Worm (Caenorhabditis elegans) whole organism, young adult: ENCODE measurements around the gene F42A6.2.

Experiments
- B0019.2 ChIP-seq: fragments of 200-800 bp; sonication (Bioruptor generic); conservative IDR thresholded peaks from 2 replicates; pipeline ENCODE4 v1.3.6; 2022; ENCODE audit warnings: missing genetic modification reagents, missing genetic modification characterization, missing compliant biosample characterization
- B0035.1 ChIP-seq: sonication (generic microtip); optimal IDR thresholded peaks from 2 replicates; lab custom pipeline; 2016; ENCODE audit warnings: missing genetic modification characterization, mild to moderate bottlenecking, missing compliant biosample characterization, missing genotype, missing genetic modification reagents
- B0336.3 ChIP-seq: fragments of 200-800 bp; sonication (Bioruptor generic); IDR thresholded peaks from 2 replicates; pipeline ENCODE4 v1.3.6; 2022; ENCODE audit warnings: missing genetic modification characterization, missing compliant biosample characterization
- C06A6.2 ChIP-seq: fragments of 200-800 bp; sonication (Bioruptor generic); conservative IDR thresholded peaks from 2 replicates; pipeline ENCODE4 v1.3.6; 2022; ENCODE audit warnings: missing genetic modification characterization, missing compliant biosample characterization
- F10E7.11 ChIP-seq: sonication (generic microtip); optimal IDR thresholded peaks from 2 replicates; lab custom pipeline; 2017; ENCODE audit warnings: mild to moderate bottlenecking, missing genetic modification characterization, moderate library complexity, missing compliant biosample characterization
- F23B12.7 ChIP-seq: sonication (generic microtip); optimal IDR thresholded peaks from 2 replicates; lab custom pipeline; 2017; ENCODE audit warnings: missing genetic modification characterization, mild to moderate bottlenecking, missing compliant biosample characterization, antibody characterized with exemption, moderate library complexity; ENCODE audit not compliant: insufficient read depth
- F37B4.10 ChIP-seq: fragments of 200-800 bp; sonication (Bioruptor generic); IDR thresholded peaks from 2 replicates; pipeline ENCODE4 v1.3.6; 2022; ENCODE audit warnings: missing genetic modification characterization, missing compliant biosample characterization
- T07F8.4 ChIP-seq: sonication (generic microtip); optimal IDR thresholded peaks from 2 replicates; lab custom pipeline; 2016; ENCODE audit warnings: mild to moderate bottlenecking, missing genetic modification characterization, moderate library complexity, missing compliant biosample characterization
- T26A5.8 ChIP-seq: sonication (generic microtip); optimal IDR thresholded peaks from 2 replicates; lab custom pipeline; 2016; ENCODE audit warnings: missing genetic modification characterization, missing compliant biosample characterization
- Y95B8A.8 ChIP-seq: fragments of 200-800 bp; sonication (Bioruptor generic); IDR thresholded peaks from 2 replicates; pipeline ENCODE4 v1.3.6; 2022; ENCODE audit warnings: missing genetic modification reagents, missing genetic modification characterization, missing compliant biosample characterization
- aptf-2 ChIP-seq: fragments of 200-800 bp; sonication (Bioruptor generic); conservative IDR thresholded peaks from 2 replicates; pipeline ENCODE4 v1.3.6; 2022; ENCODE audit warnings: missing genetic modification reagents, missing genetic modification characterization, missing compliant biosample characterization
- aptf-3 ChIP-seq: fragments of 200-800 bp; sonication (Bioruptor generic); IDR thresholded peaks from 2 replicates; pipeline ENCODE4 v1.3.6; 2022; ENCODE audit warnings: missing genetic modification characterization, missing compliant biosample characterization
- athp-1 ChIP-seq: sonication (generic microtip); optimal IDR thresholded peaks from 2 replicates; lab custom pipeline; 2017; ENCODE audit warnings: mild to moderate bottlenecking, missing genetic modification characterization, missing compliant biosample characterization
- bed-1 ChIP-seq: fragments of 200-800 bp; sonication (Bioruptor generic); IDR thresholded peaks from 2 replicates; pipeline ENCODE4 v1.3.6; 2022; ENCODE audit warnings: missing genetic modification reagents, missing genetic modification characterization, missing compliant biosample characterization
- ceh-100 ChIP-seq: fragments of 200-800 bp; sonication (Bioruptor generic); IDR thresholded peaks from 2 replicates; pipeline ENCODE4 v1.3.6; 2022; ENCODE audit warnings: missing genetic modification reagents, missing genetic modification characterization, missing compliant biosample characterization
- ceh-27 ChIP-seq: fragments of 200-800 bp; sonication (Bioruptor generic); optimal IDR thresholded peaks from 2 replicates; lab custom pipeline; 2018; ENCODE audit warnings: mild to moderate bottlenecking, missing genetic modification characterization, moderate library complexity, missing compliant biosample characterization
- ceh-40 ChIP-seq: fragments of 200-800 bp; sonication (Bioruptor generic); IDR thresholded peaks from 2 replicates; pipeline ENCODE4 v1.3.6; 2022; ENCODE audit warnings: missing genetic modification characterization, missing compliant biosample characterization
- ceh-58 ChIP-seq: fragments of 200-800 bp; sonication (Bioruptor generic); IDR thresholded peaks from 2 replicates; pipeline ENCODE4 v1.3.6; 2022; ENCODE audit warnings: missing genetic modification characterization, missing compliant biosample characterization
- egrh-3 ChIP-seq: fragments of 200-800 bp; sonication (Bioruptor generic); IDR thresholded peaks from 2 replicates; pipeline ENCODE4 v1.3.6; 2022; ENCODE audit warnings: missing genetic modification reagents, missing genetic modification characterization, missing compliant biosample characterization
- ets-4 ChIP-seq: fragments of 200-800 bp; sonication (Bioruptor generic); optimal IDR thresholded peaks from 2 replicates; lab custom pipeline; 2018; ENCODE audit warnings: mild to moderate bottlenecking, missing genetic modification characterization, missing compliant biosample characterization
- hrde-1 ChIP-seq: sonication (generic microtip); optimal IDR thresholded peaks from 2 replicates; lab custom pipeline; 2016; ENCODE audit warnings: missing genetic modification characterization, mild to moderate bottlenecking, missing compliant biosample characterization, moderate library complexity, missing genotype, missing genetic modification reagents, borderline replicate concordance
- let-526 ChIP-seq: fragments of 200-800 bp; sonication (Bioruptor generic); IDR thresholded peaks from 2 replicates; pipeline ENCODE4 v1.3.6; 2022; ENCODE audit warnings: missing genetic modification reagents, missing genetic modification characterization, missing compliant biosample characterization
- lir-1 ChIP-seq: fragments of 200-800 bp; sonication (Bioruptor generic); conservative IDR thresholded peaks from 2 replicates; pipeline ENCODE4 v1.3.6; 2022; ENCODE audit warnings: missing genetic modification reagents, missing genetic modification characterization, missing compliant biosample characterization
- lsl-1 ChIP-seq: fragments of 200-800 bp; sonication (Bioruptor generic); optimal IDR thresholded peaks from 2 replicates; lab custom pipeline; 2018; ENCODE audit warnings: mild to moderate bottlenecking, missing genetic modification characterization, moderate library complexity, missing compliant biosample characterization
- lsy-27 ChIP-seq: sonication (generic microtip); optimal IDR thresholded peaks from 2 replicates; lab custom pipeline; 2017; ENCODE audit warnings: missing genetic modification characterization, mild to moderate bottlenecking, missing compliant biosample characterization, antibody characterized with exemption, missing genotype, borderline replicate concordance; ENCODE audit not compliant: insufficient read depth
- madf-10 ChIP-seq: sonication (generic microtip); optimal IDR thresholded peaks from 2 replicates; lab custom pipeline; 2016; ENCODE audit warnings: mild to moderate bottlenecking, missing genetic modification characterization, missing compliant biosample characterization
- madf-8 ChIP-seq: fragments of 200-800 bp; sonication (Bioruptor generic); conservative IDR thresholded peaks from 2 replicates; pipeline ENCODE4 v1.3.6; 2022; ENCODE audit warnings: missing genetic modification reagents, missing genetic modification characterization, missing compliant biosample characterization
- mcd-1 ChIP-seq: fragments of 200-800 bp; sonication (Bioruptor generic); IDR thresholded peaks from 2 replicates; pipeline ENCODE4 v1.3.6; 2022; ENCODE audit warnings: missing genetic modification reagents, missing genetic modification characterization, missing compliant biosample characterization
- nfya-1 ChIP-seq: sonication (generic microtip); optimal IDR thresholded peaks from 2 replicates; lab custom pipeline; 2017; ENCODE audit warnings: antibody characterized with exemption, missing compliant biosample characterization, missing genetic modification characterization, borderline replicate concordance; ENCODE audit not compliant: insufficient read depth
- nfya-2 ChIP-seq: fragments of 200-800 bp; sonication (Bioruptor generic); IDR thresholded peaks from 2 replicates; pipeline ENCODE4 v1.3.6; 2022; ENCODE audit warnings: missing genetic modification reagents, missing genetic modification characterization, missing compliant biosample characterization
- nfyb-1 ChIP-seq: fragments of 200-800 bp; sonication (Bioruptor generic); IDR thresholded peaks from 2 replicates; pipeline ENCODE4 v1.3.6; 2022; ENCODE audit warnings: missing genetic modification reagents, missing genetic modification characterization, missing compliant biosample characterization
- nhr-179 ChIP-seq: sonication (generic microtip); optimal IDR thresholded peaks from 2 replicates; lab custom pipeline; 2016; ENCODE audit warnings: mild to moderate bottlenecking, missing genetic modification characterization, missing compliant biosample characterization
- nhr-27 ChIP-seq: fragments of 200-800 bp; sonication (Bioruptor generic); optimal IDR thresholded peaks from 2 replicates; lab custom pipeline; 2018; ENCODE audit warnings: mild to moderate bottlenecking, missing genetic modification characterization, moderate library complexity, missing compliant biosample characterization
- nhr-80 ChIP-seq: sonication (generic microtip); optimal IDR thresholded peaks from 2 replicates; lab custom pipeline; 2016; ENCODE audit warnings: missing genetic modification characterization, missing compliant biosample characterization
- nhr-90 ChIP-seq: sonication (generic microtip); optimal IDR thresholded peaks from 2 replicates; lab custom pipeline; 2016; ENCODE audit warnings: missing genotype, mild to moderate bottlenecking, missing genetic modification characterization, missing compliant biosample characterization
- pha-4 ChIP-seq: fragments of 150-350 bp; sonication (generic microtip); optimal IDR thresholded peaks from 2 replicates; lab custom pipeline; 2014; ENCODE audit warnings: missing biosample characterization, missing genetic modification reagents, missing genetic modification characterization
- rcor-1 ChIP-seq: fragments of 200-800 bp; sonication (Bioruptor generic); IDR thresholded peaks from 2 replicates; pipeline ENCODE4 v1.3.6; 2022; ENCODE audit warnings: missing genetic modification reagents, missing genetic modification characterization, missing compliant biosample characterization
- rec-8 ChIP-seq, 2 experiments: sonication (generic microtip); optimal IDR thresholded peaks; 2 replicates each; lab custom pipeline; 2016; ENCODE audit warnings: mild to moderate bottlenecking in 2 of 2, missing genetic modification characterization in 2 of 2, missing genetic modification reagents in 2 of 2, missing genotype in 2 of 2, missing biosample characterization in 1 of 2, missing compliant biosample characterization in 1 of 2, moderate library complexity in 1 of 2
- rpc-1 ChIP-seq, 2 experiments: fragments of 150-350 bp in 1 of 2; sonication (generic microtip) in 1 of 2; optimal IDR thresholded peaks; 2 replicates each; lab custom pipeline; 2014 to 2018; ENCODE audit warnings: missing biosample characterization in 1 of 2, missing genetic modification characterization in 1 of 2, missing genetic modification reagents in 1 of 2, missing genotype in 1 of 2
- sdz-38 ChIP-seq: sonication (generic microtip); optimal IDR thresholded peaks from 2 replicates; lab custom pipeline; 2016; ENCODE audit warnings: missing genotype, missing genetic modification characterization, missing compliant biosample characterization
- snpc-1.3 ChIP-seq: sonication (generic microtip); optimal IDR thresholded peaks from 2 replicates; lab custom pipeline; 2017; ENCODE audit warnings: missing genetic modification characterization, mild to moderate bottlenecking, missing compliant biosample characterization, antibody characterized with exemption, moderate library complexity, missing genotype, missing genetic modification reagents; ENCODE audit not compliant: insufficient read depth
- snpc-4 ChIP-seq, 5 experiments: fragments of 150-350 bp in 1 of 5; sonication (generic microtip) in 4 of 5; optimal IDR thresholded peaks; 2 replicates each; lab custom pipeline; 2014 to 2018; ENCODE audit warnings: missing genetic modification characterization in 5 of 5, missing biosample characterization in 3 of 5, antibody characterized with exemption in 2 of 5, mild to moderate bottlenecking in 2 of 5, missing compliant biosample characterization in 2 of 5, missing genotype in 2 of 5, moderate library complexity in 2 of 5, missing genetic modification reagents in 1 of 5
- somi-1 ChIP-seq: fragments of 200-800 bp; sonication (Bioruptor generic); optimal IDR thresholded peaks from 2 replicates; lab custom pipeline; 2018; ENCODE audit warnings: mild to moderate bottlenecking, missing genetic modification characterization, missing compliant biosample characterization
- unc-62 ChIP-seq: fragments of 150-350 bp; optimal IDR thresholded peaks from 2 replicates; lab custom pipeline; 2014; ENCODE audit warnings: missing biosample characterization, missing genetic modification reagents, missing genetic modification characterization
- ztf-25 ChIP-seq: fragments of 200-800 bp; sonication (Bioruptor generic); IDR thresholded peaks from 2 replicates; pipeline ENCODE4 v1.3.6; 2022; ENCODE audit warnings: missing genetic modification reagents, missing genetic modification characterization, missing compliant biosample characterization
- ztf-28 ChIP-seq: fragments of 200-800 bp; sonication (Bioruptor generic); IDR thresholded peaks from 2 replicates; pipeline ENCODE4 v1.3.6; 2022; ENCODE audit warnings: missing genetic modification reagents, missing genetic modification characterization, missing compliant biosample characterization
- ztf-6 ChIP-seq: fragments of 200-800 bp; sonication (Bioruptor generic); IDR thresholded peaks from 2 replicates; pipeline ENCODE4 v1.3.6; 2022; ENCODE audit warnings: missing genetic modification reagents, missing genetic modification characterization, missing compliant biosample characterization

The F42A6.2 gene

DNA sequence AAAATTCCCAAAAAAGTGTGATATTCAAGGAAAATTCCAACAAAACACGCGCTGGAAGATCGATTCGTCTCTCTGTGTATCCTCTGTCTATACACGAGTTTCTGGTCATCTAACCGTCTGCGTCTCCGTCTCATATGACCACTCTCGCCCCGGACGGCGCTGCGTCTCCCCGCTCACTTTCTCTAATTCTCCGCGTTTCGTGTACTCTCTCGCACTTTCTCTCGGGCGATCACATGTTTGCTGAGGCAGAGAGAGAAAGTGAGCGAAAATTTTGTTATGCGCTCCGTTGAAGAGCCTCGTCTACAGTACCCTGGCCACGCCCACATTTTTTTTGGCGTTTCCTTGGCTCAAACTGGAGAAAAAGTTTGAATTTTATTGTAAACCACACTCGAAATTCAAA is 43.3 kb downstream of the F42A6.2 start (continued):
- peak; percentile 66 for TF ChIP-seq C06A6.2
- TF ChIP-seq ceh-27 (GFP tag; lab: Kevin White, UChicago): peak; percentile 83
- TF ChIP-seq ztf-6 (GFP tag; lab: Robert Waterston, UW): no peak
- peak; percentile 91 for TF ChIP-seq mcd-1 (GFP tag; lab: Robert Waterston, UW)
- TF ChIP-seq nhr-90 (tag; lab: Kevin White, UChicago): no peak
- TF ChIP-seq snpc-1.3: no peak
- TF ChIP-seq bed-1 (GFP tag; lab: Robert Waterston, UW): no peak
- no peak for TF ChIP-seq aptf-2 (GFP tag; lab: Robert Waterston, UW)
- no peak for TF ChIP-seq pha-4 (tag; lab: Kevin White, UChicago)
- TF ChIP-seq rpc-1 (optimal IDR thresholded peaks at IDR 0.05; lab: Kevin White, UChicago): no peak
- no peak for TF ChIP-seq rpc-1 (tag; optimal IDR thresholded peaks at IDR 0.05; lab: Kevin White, UChicago)
- peak; percentile 1 for TF ChIP-seq F10E7.11 (tag; lab: Kevin White, UChicago)
- no peak for TF ChIP-seq ztf-28 (GFP tag; lab: Robert Waterston, UW)
- no peak for TF ChIP-seq nhr-179 (tag; lab: Kevin White, UChicago)
- no peak for TF ChIP-seq hrde-1 (tag; lab: Kevin White, UChicago)
- peak; percentile 92 for TF ChIP-seq B0336.3 (GFP tag; lab: Robert Waterston, UW)
- peak; percentile 39 for TF ChIP-seq athp-1 (tag; lab: Kevin White, UChicago)
- no peak for TF ChIP-seq snpc-4 (GFP tag; optimal IDR thresholded peaks at IDR 0.05; lab: Kevin White, UChicago)
- TF ChIP-seq snpc-4 (tag; optimal IDR thresholded peaks at IDR 0.05; lab: Kevin White, UChicago): peak in 2 of 4 experiments; percentile 64 to 65
- TF ChIP-seq T26A5.8 (tag; lab: Kevin White, UChicago): no peak
- TF ChIP-seq lsl-1 (GFP tag; lab: Kevin White, UChicago): peak; percentile 26
- TF ChIP-seq rcor-1 (GFP tag; lab: Robert Waterston, UW): peak; percentile 63
- TF ChIP-seq B0035.1: peak; percentile 37
- no peak for TF ChIP-seq B0019.2 (GFP tag; lab: Robert Waterston, UW)
- no peak for TF ChIP-seq rec-8 (tag; optimal IDR thresholded peaks at IDR 0.05; lab: Kevin White, UChicago)
- peak; percentile 67 for TF ChIP-seq lir-1 (GFP tag; lab: Robert Waterston, UW)
- peak; percentile 83 for TF ChIP-seq let-526 (GFP tag; lab: Robert Waterston, UW)
- no peak for TF ChIP-seq F23B12.7 (tag; lab: Kevin White, UChicago)
- TF ChIP-seq F37B4.10: no peak
- TF ChIP-seq somi-1: peak; percentile 61
- TF ChIP-seq ceh-58 (GFP tag; lab: Robert Waterston, UW): no peak
- TF ChIP-seq unc-62: no peak
- TF ChIP-seq nfya-1 (tag; lab: Kevin White, UChicago): no peak
- TF ChIP-seq sdz-38 (tag; lab: Kevin White, UChicago): no peak
- TF ChIP-seq nfya-2 (GFP tag; lab: Robert Waterston, UW): no peak
- no peak for TF ChIP-seq nhr-27 (tag; lab: Kevin White, UChicago)
- TF ChIP-seq ceh-40 (GFP tag; lab: Robert Waterston, UW): no peak
- no peak for TF ChIP-seq Y95B8A.8 (GFP tag; lab: Robert Waterston, UW)
- TF ChIP-seq ceh-100 (GFP tag; lab: Robert Waterston, UW): peak; percentile 31; the same call in 1 of the 2 replicates
- TF ChIP-seq madf-8 (GFP tag; lab: Robert Waterston, UW): no peak
- peak; percentile 72 for TF ChIP-seq nhr-80 (tag; lab: Kevin White, UChicago)
- TF ChIP-seq madf-10 (tag; lab: Kevin White, UChicago): peak; percentile 71
- TF ChIP-seq ztf-25 (GFP tag; lab: Robert Waterston, UW): no peak
- TF ChIP-seq aptf-3 (GFP tag; lab: Robert Waterston, UW): no peak
- TF ChIP-seq ets-4 (GFP tag; lab: Kevin White, UChicago): peak; percentile 60
- TF ChIP-seq egrh-3: 0 out of 2 replicates have a peak, but pooled peaks have one; percentile 23
- peak; percentile 82 for TF ChIP-seq nfyb-1 (GFP tag; lab: Robert Waterston, UW)
- TF ChIP-seq lsy-27 (tag; lab: Kevin White, UChicago): no peak
- no peak for TF ChIP-seq T07F8.4
